Worm (Caenorhabditis elegans) whole organism, L2 larva: ENCODE results near the gene ima-1.
A peak's percentile ranks its signal among the peaks of the same experiment; 100 is the strongest.

Source experiments
- C34F6.9 ChIP-seq: fragments of 150-350 bp; optimal IDR thresholded peaks from 2 replicates; lab custom pipeline; 2014; ENCODE audit warnings: missing biosample characterization, missing genetic modification characterization
- R02D3.7 ChIP-seq: fragments of 150-350 bp; optimal IDR thresholded peaks from 2 replicates; lab custom pipeline; 2014; ENCODE audit warnings: missing biosample characterization, missing genetic modification characterization
- Y55F3AM.14 ChIP-seq: fragments of 200-800 bp; sonication (Bioruptor generic); optimal IDR thresholded peaks from 2 replicates; lab custom pipeline; 2018; ENCODE audit warnings: mild to moderate bottlenecking, missing genetic modification characterization, missing compliant biosample characterization
- ZK546.5 ChIP-seq: sonication (generic microtip); optimal IDR thresholded peaks from 2 replicates; lab custom pipeline; 2017; ENCODE audit warnings: missing biosample characterization, missing genetic modification characterization
- ama-1 ChIP-seq: fragments of 150-350 bp; optimal IDR thresholded peaks from 2 replicates; lab custom pipeline; 2018; ENCODE audit warnings: inconsistent platforms
- blmp-1 ChIP-seq: sonication (generic microtip); optimal IDR thresholded peaks from 2 replicates; lab custom pipeline; 2017; ENCODE audit warnings: missing genetic modification characterization, mild to moderate bottlenecking, missing compliant biosample characterization, antibody characterized with exemption, moderate library complexity; ENCODE audit not compliant: insufficient read depth
- ceh-16 ChIP-seq: fragments of 150-350 bp; optimal IDR thresholded peaks from 2 replicates; lab custom pipeline; 2014; ENCODE audit warnings: missing biosample characterization, missing genetic modification characterization
- ceh-82 ChIP-seq: fragments of 150-350 bp; optimal IDR thresholded peaks from 2 replicates; lab custom pipeline; 2014; ENCODE audit warnings: missing biosample characterization, missing genetic modification characterization
- dmd-4 ChIP-seq: sonication (generic microtip); optimal IDR thresholded peaks from 2 replicates; lab custom pipeline; 2017; ENCODE audit warnings: missing biosample characterization, missing genetic modification characterization
- egl-27 ChIP-seq: sonication (generic microtip); optimal IDR thresholded peaks from 3 replicates; lab custom pipeline; 2017; ENCODE audit warnings: missing biosample characterization, missing genetic modification reagents, missing genetic modification characterization
- elt-3 ChIP-seq: sonication (generic microtip); optimal IDR thresholded peaks from 2 replicates; lab custom pipeline; 2017; ENCODE audit warnings: missing biosample characterization, missing genetic modification characterization
- lin-11 ChIP-seq: fragments of 150-350 bp; sonication (generic microtip); optimal IDR thresholded peaks from 2 replicates; lab custom pipeline; 2014; ENCODE audit warnings: missing biosample characterization, missing genetic modification characterization, inconsistent platforms, mixed read lengths
- lin-39 ChIP-seq: fragments of 150-350 bp; optimal IDR thresholded peaks from 2 replicates; lab custom pipeline; 2014; ENCODE audit warnings: missing biosample characterization, missing genetic modification reagents, missing genetic modification characterization
- lsy-2 ChIP-seq, 2 experiments: fragments of 150-350 bp in 1 of 2; sonication (generic microtip) in 1 of 2; optimal IDR thresholded peaks; 2 replicates each; lab custom pipeline; 2014 to 2017; ENCODE audit warnings: missing biosample characterization in 2 of 2, missing genetic modification characterization in 2 of 2
- mab-5 ChIP-seq: fragments of 150-350 bp; optimal IDR thresholded peaks from 2 replicates; lab custom pipeline; 2014; ENCODE audit warnings: missing biosample characterization, missing genetic modification characterization
- mbf-1 ChIP-seq: sonication (generic microtip); optimal IDR thresholded peaks from 2 replicates; lab custom pipeline; 2017; ENCODE audit warnings: missing biosample characterization, missing genetic modification characterization
- mdl-1 ChIP-seq, 2 experiments: fragments of 150-350 bp in 1 of 2; sonication (generic microtip) in 1 of 2; optimal IDR thresholded peaks; 2 replicates each; lab custom pipeline; 2017; ENCODE audit warnings: missing biosample characterization in 2 of 2, missing genetic modification characterization in 2 of 2
- nhr-10 ChIP-seq: sonication (generic microtip); optimal IDR thresholded peaks from 2 replicates; lab custom pipeline; 2017; ENCODE audit warnings: missing biosample characterization, missing genetic modification characterization
- nhr-11 ChIP-seq: fragments of 150-350 bp; optimal IDR thresholded peaks from 2 replicates; lab custom pipeline; 2014; ENCODE audit warnings: missing biosample characterization, missing genetic modification characterization
- nhr-12 ChIP-seq: fragments of 150-350 bp; optimal IDR thresholded peaks from 2 replicates; lab custom pipeline; 2014; ENCODE audit warnings: missing biosample characterization, missing genetic modification characterization
- nhr-129 ChIP-seq: fragments of 150-350 bp; optimal IDR thresholded peaks from 2 replicates; lab custom pipeline; 2014; ENCODE audit warnings: missing biosample characterization, missing genetic modification characterization
- nhr-21 ChIP-seq: fragments of 150-350 bp; optimal IDR thresholded peaks from 2 replicates; lab custom pipeline; 2014; ENCODE audit warnings: missing biosample characterization, missing genetic modification characterization
- nhr-23 ChIP-seq: fragments of 150-350 bp; optimal IDR thresholded peaks from 2 replicates; lab custom pipeline; 2014; ENCODE audit warnings: missing biosample characterization, missing genetic modification reagents, missing genetic modification characterization
- nhr-237 ChIP-seq: fragments of 150-350 bp; optimal IDR thresholded peaks from 2 replicates; lab custom pipeline; 2014; ENCODE audit warnings: missing biosample characterization, missing genetic modification characterization
- nhr-25 ChIP-seq: fragments of 150-350 bp; sonication (generic microtip); optimal IDR thresholded peaks from 3 replicates; lab custom pipeline; 2014; ENCODE audit warnings: missing biosample characterization, missing genetic modification characterization
- nhr-6 ChIP-seq: fragments of 150-350 bp; optimal IDR thresholded peaks from 2 replicates; lab custom pipeline; 2014; ENCODE audit warnings: missing biosample characterization, missing genetic modification characterization
- nhr-77 ChIP-seq: fragments of 150-350 bp; optimal IDR thresholded peaks from 2 replicates; lab custom pipeline; 2014; ENCODE audit warnings: missing biosample characterization, missing genetic modification characterization
- peb-1 ChIP-seq: fragments of 150-350 bp; optimal IDR thresholded peaks from 2 replicates; lab custom pipeline; 2014; ENCODE audit warnings: missing biosample characterization, missing genetic modification characterization
- sem-4 ChIP-seq: fragments of 150-350 bp; optimal IDR thresholded peaks from 2 replicates; lab custom pipeline; 2014; ENCODE audit warnings: missing biosample characterization, missing genetic modification reagents, missing genetic modification characterization
- sma-3 ChIP-seq: sonication (generic microtip); optimal IDR thresholded peaks from 2 replicates; lab custom pipeline; 2016; ENCODE audit warnings: missing genetic modification reagents, missing genetic modification characterization, missing compliant biosample characterization
- sma-9 ChIP-seq, 2 experiments: fragments of 150-350 bp in 1 of 2; sonication (generic microtip) in 1 of 2; optimal IDR thresholded peaks; 2 replicates each; lab custom pipeline; 2014 to 2016; ENCODE audit warnings: missing genetic modification characterization in 2 of 2, mild to moderate bottlenecking in 1 of 2, missing biosample characterization in 1 of 2, missing compliant biosample characterization in 1 of 2, missing genetic modification reagents in 1 of 2, moderate library complexity in 1 of 2
- snpc-4 ChIP-seq: fragments of 150-350 bp; optimal IDR thresholded peaks from 2 replicates; lab custom pipeline; 2014; ENCODE audit warnings: missing biosample characterization, missing genetic modification characterization
- unc-39 ChIP-seq: fragments of 150-350 bp; optimal IDR thresholded peaks from 2 replicates; lab custom pipeline; 2014; ENCODE audit warnings: missing biosample characterization, missing genetic modification characterization
- unc-55 ChIP-seq: fragments of 150-350 bp; sonication (generic microtip); optimal IDR thresholded peaks from 3 replicates; lab custom pipeline; 2014; ENCODE audit warnings: missing biosample characterization, missing genetic modification reagents, missing genetic modification characterization
- unc-62 ChIP-seq: fragments of 150-350 bp; optimal IDR thresholded peaks from 2 replicates; lab custom pipeline; 2014; ENCODE audit warnings: missing biosample characterization, missing genetic modification reagents, missing genetic modification characterization
- zag-1 ChIP-seq: fragments of 150-350 bp; optimal IDR thresholded peaks from 2 replicates; lab custom pipeline; 2014; ENCODE audit warnings: missing biosample characterization, missing genetic modification characterization
- ztf-1 ChIP-seq: fragments of 200-800 bp; sonication (Bioruptor generic); conservative IDR thresholded peaks from 2 replicates; pipeline ENCODE4 v1.3.6; 2022; ENCODE audit warnings: missing genetic modification characterization, missing compliant biosample characterization

ima-1 gene

ce11 chrV:11272848-11273247 is 33.4 kb downstream of the ima-1 start, which contains the start of gene clec-223:
Gene clec-223 (plus strand): TSS chrV:11273148.
- TF ChIP-seq ztf-1 (no peak), lsy-2 (tag; optimal IDR thresholded peaks at IDR 0.05; lab: Kevin White, UChicago) (no peak)

DNA sequence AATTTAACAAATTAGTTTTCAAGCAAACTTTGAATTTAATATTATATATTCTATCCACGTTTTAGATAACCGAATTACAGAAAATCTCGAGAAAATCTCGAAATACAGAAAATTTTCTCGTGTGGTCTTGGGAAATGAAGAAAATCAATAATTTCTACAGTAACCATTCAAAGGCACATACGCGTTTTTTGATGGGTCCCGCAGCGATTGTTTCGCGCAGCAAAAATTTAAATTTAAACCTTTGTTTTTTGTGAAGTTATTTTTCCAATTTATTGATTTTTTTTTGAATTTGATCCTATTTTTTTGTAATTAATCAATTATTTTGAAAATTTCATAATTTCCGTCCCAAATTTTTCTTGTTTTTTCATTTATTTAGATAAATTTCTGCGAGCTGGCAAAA is 40.1 kb downstream of the ima-1 start:
- TF ChIP-seq sem-4 (tag; lab: Kevin White, UChicago) (no peak), lin-11 (no peak), nhr-12 (tag; lab: Kevin White, UChicago) (no peak), ZK546.5 (tag; lab: Kevin White, UChicago) (no peak), nhr-21 (tag; lab: Kevin White, UChicago) (no peak), zag-1 (tag; lab: Kevin White, UChicago) (no peak), R02D3.7 (tag; lab: Kevin White, UChicago) (no peak)

- TF ChIP-seq unc-39 (tag; lab: Kevin White, UChicago) (no peak), nhr-25 (tag; lab: Kevin White, UChicago) (no peak), ztf-1 (no peak), blmp-1 (tag; lab: Kevin White, UChicago) (no peak), unc-62 (GFP tag; lab: Kevin White, UChicago) (no peak), ZK546.5 (tag; lab: Kevin White, UChicago) (no peak), dmd-4 (tag; lab: Kevin White, UChicago) (no peak), nhr-11 (tag; lab: Kevin White, UChicago) (no peak), peb-1 (tag; lab: Kevin White, UChicago) (no peak), egl-27 (tag; lab: Kevin White, UChicago) (no peak), nhr-129 (no peak), zag-1 (tag; lab: Kevin White, UChicago) (no peak), R02D3.7 (tag; lab: Kevin White, UChicago) (no peak), nhr-12 (tag; lab: Kevin White, UChicago) (no peak), nhr-21 (tag; lab: Kevin White, UChicago) (peak; percentile 5), ceh-82 (tag; lab: Kevin White, UChicago) (no peak), sem-4 (tag; lab: Kevin White, UChicago) (no peak), nhr-10 (tag; lab: Kevin White, UChicago) (no peak), lin-39 (tag; lab: Kevin White, UChicago) (no peak), sma-3 (GFP tag; lab: Kevin White, UChicago) (no peak), mdl-1 (tag; optimal IDR thresholded peaks at IDR 0.05; lab: Kevin White, UChicago) (no peak), Y55F3AM.14 (GFP tag; lab: Kevin White, UChicago) (no peak), nhr-6 (tag; lab: Kevin White, UChicago) (no peak), snpc-4 (tag; lab: Kevin White, UChicago) (no peak), ceh-16 (tag; lab: Kevin White, UChicago) (no peak), elt-3 (tag; lab: Kevin White, UChicago) (no peak), C34F6.9 (tag; lab: Kevin White, UChicago) (peak; percentile 26), unc-55 (GFP tag; lab: Kevin White, UChicago) (peak; percentile 11), nhr-237 (no peak), sma-9 (GFP tag; optimal IDR thresholded peaks at IDR 0.05; lab: Kevin White, UChicago) (peak; percentile 30), sma-9 (tag; optimal IDR thresholded peaks at IDR 0.05; lab: Kevin White, UChicago) (no peak), mbf-1 (tag; lab: Kevin White, UChicago) (no peak), nhr-77 (tag; lab: Kevin White, UChicago) (no peak), nhr-23 (tag; lab: Kevin White, UChicago) (no peak), mab-5 (tag; lab: Kevin White, UChicago) (no peak), ama-1 (lab: Kevin White, UChicago) (no peak), lsy-2 (tag; optimal IDR thresholded peaks at IDR 0.05; lab: Kevin White, UChicago) (peak in 1 of 2 experiments; percentile 25)
Observed at ce11 chrV:11281414-11282209, 42.1 kb downstream of the ima-1 start.
